Fruit fly (Drosophila melanogaster) whole organism, embryonic: Measurements from ENCODE around the gene CG16959.

Experiments used
- Ada2b ChIP-seq: fragments of 200-800 bp; sonication (Bioruptor generic); IDR thresholded peaks from 2 replicates; pipeline ENCODE4 v1.3.6; 2022; ENCODE audit warnings: missing biosample characterization, missing genetic modification characterization
- Antp ChIP-seq: fragments of 200-800 bp; sonication (Bioruptor generic); optimal IDR thresholded peaks from 3 replicates; lab custom pipeline; 2016; ENCODE audit warnings: missing biosample characterization, missing genetic modification characterization
- BtbVII ChIP-seq: fragments of 200-800 bp; sonication (Bioruptor generic); optimal IDR thresholded peaks from 3 replicates; lab custom pipeline; 2017; ENCODE audit warnings: missing biosample characterization, mild to moderate bottlenecking, missing genetic modification characterization
- CG10147 ChIP-seq: fragments of 200-800 bp; sonication (Bioruptor generic); optimal IDR thresholded peaks from 2 replicates; lab custom pipeline; 2019; ENCODE audit warnings: missing biosample characterization, mild to moderate bottlenecking, missing genetic modification characterization, moderate library complexity
- CG10565 ChIP-seq: fragments of 200-800 bp; sonication (Bioruptor generic); optimal IDR thresholded peaks from 3 replicates; lab custom pipeline; 2016; ENCODE audit warnings: missing biosample characterization, mild to moderate bottlenecking, missing genetic modification characterization
- CG12391 ChIP-seq: fragments of 200-800 bp; sonication (Bioruptor generic); optimal IDR thresholded peaks from 3 replicates; lab custom pipeline; 2018; ENCODE audit warnings: missing biosample characterization, mild to moderate bottlenecking, missing genetic modification characterization, moderate library complexity
- CG13894 ChIP-seq: fragments of 200-800 bp; sonication (Bioruptor generic); optimal IDR thresholded peaks from 3 replicates; lab custom pipeline; 2018; ENCODE audit warnings: missing biosample characterization, mild to moderate bottlenecking, missing genetic modification characterization, moderate library complexity
- CG14441 ChIP-seq: fragments of 200-800 bp; sonication (Bioruptor generic); IDR thresholded peaks from 2 replicates; pipeline ENCODE4 v1.3.6; 2022; ENCODE audit warnings: missing biosample characterization, missing genetic modification characterization
- CG14860 ChIP-seq: fragments of 200-800 bp; sonication (Bioruptor generic); IDR thresholded peaks from 3 replicates; pipeline ENCODE4 v1.3.6; 2022; ENCODE audit warnings: missing biosample characterization, missing genetic modification characterization; ENCODE audit not compliant: partially characterized antibody
- CG15601 ChIP-seq: fragments of 200-800 bp; sonication (Bioruptor generic); optimal IDR thresholded peaks from 3 replicates; lab custom pipeline; 2019; ENCODE audit warnings: missing biosample characterization, mild to moderate bottlenecking, missing genetic modification characterization, moderate library complexity
- CG16863 ChIP-seq: fragments of 200-800 bp; sonication (Bioruptor generic); optimal IDR thresholded peaks from 3 replicates; lab custom pipeline; 2016; ENCODE audit warnings: missing biosample characterization, missing genetic modification characterization
- CG17361 ChIP-seq: fragments of 200-800 bp; sonication (Bioruptor generic); IDR thresholded peaks from 3 replicates; pipeline ENCODE4 v1.3.6; 2022; ENCODE audit warnings: missing biosample characterization, missing genetic modification characterization
- CG17385 ChIP-seq: fragments of 200-800 bp; sonication (Bioruptor generic); optimal IDR thresholded peaks from 3 replicates; lab custom pipeline; 2018; ENCODE audit warnings: missing biosample characterization, mild to moderate bottlenecking, missing genetic modification characterization
- CG2678 ChIP-seq: fragments of 200-800 bp; sonication (Bioruptor generic); optimal IDR thresholded peaks from 3 replicates; lab custom pipeline; 2019; ENCODE audit warnings: missing biosample characterization, mild to moderate bottlenecking, missing genetic modification characterization, moderate library complexity
- CG2875 ChIP-seq: fragments of 200-800 bp; sonication (Bioruptor generic); optimal IDR thresholded peaks from 2 replicates; lab custom pipeline; 2017; ENCODE audit warnings: missing biosample characterization, mild to moderate bottlenecking, missing genetic modification characterization, missing genetic modification reagents
- CG3407 ChIP-seq: fragments of 200-800 bp; sonication (Bioruptor generic); optimal IDR thresholded peaks from 2 replicates; lab custom pipeline; 2018; ENCODE audit warnings: missing biosample characterization, mild to moderate bottlenecking, missing genetic modification characterization
- CG3726 ChIP-seq: fragments of 200-800 bp; sonication (Bioruptor generic); IDR thresholded peaks from 3 replicates; pipeline ENCODE4, ENCODE4 v1.3.6; 2022; ENCODE audit warnings: missing biosample characterization, missing genetic modification characterization
- CG4404 ChIP-seq: fragments of 200-800 bp; sonication (Bioruptor generic); IDR thresholded peaks from 2 replicates; pipeline ENCODE4 v1.3.6; 2022; ENCODE audit warnings: missing biosample characterization, missing genetic modification characterization
- CG4820 ChIP-seq: fragments of 200-800 bp; sonication (Bioruptor generic); optimal IDR thresholded peaks from 3 replicates; lab custom pipeline; 2016; ENCODE audit warnings: missing biosample characterization, missing genetic modification characterization
- CG8290 ChIP-seq, 3 experiments: fragments of 200-800 bp; sonication (Bioruptor generic); optimal IDR thresholded peaks; 2 replicates each; lab custom pipeline; 2016 to 2019; ENCODE audit warnings: missing biosample characterization in 3 of 3, missing genetic modification characterization in 3 of 3, mild to moderate bottlenecking in 2 of 3, moderate library complexity in 1 of 3
- CG9817 ChIP-seq: fragments of 200-800 bp; sonication (Bioruptor generic); optimal IDR thresholded peaks from 2 replicates; lab custom pipeline; 2018; ENCODE audit warnings: missing biosample characterization, mild to moderate bottlenecking, missing genetic modification characterization, moderate library complexity
- CoRest ChIP-seq: fragments of 200-800 bp; sonication (Bioruptor generic); optimal IDR thresholded peaks from 3 replicates; lab custom pipeline; 2018; ENCODE audit warnings: missing biosample characterization, mild to moderate bottlenecking, missing genetic modification characterization, moderate library complexity
- Doc3 ChIP-seq: fragments of 200-800 bp; sonication (Bioruptor generic); IDR thresholded peaks from 3 replicates; pipeline ENCODE4 v1.3.6; 2022; ENCODE audit warnings: missing biosample characterization, missing genetic modification characterization; ENCODE audit not compliant: partially characterized antibody
- Gsc ChIP-seq: fragments of 200-800 bp; sonication (Bioruptor generic); IDR thresholded peaks from 2 replicates; pipeline ENCODE4 v1.3.6; 2022; ENCODE audit warnings: missing biosample characterization, missing genetic modification characterization
- Hr39 ChIP-seq: fragments of >200 bp; optimal IDR thresholded peaks from 2 replicates; lab custom pipeline; 2017
- Hr51 ChIP-seq, 2 experiments: fragments of 200-800 bp; sonication (Bioruptor generic); optimal IDR thresholded peaks; 2 replicates in 1 of 2; 3 replicates in 1 of 2; lab custom pipeline; 2016 to 2018; ENCODE audit warnings: missing biosample characterization in 2 of 2, missing genetic modification characterization in 2 of 2, mild to moderate bottlenecking in 1 of 2, moderate library complexity in 1 of 2
- Lpt ChIP-seq: fragments of >200 bp; optimal IDR thresholded peaks from 2 replicates; lab custom pipeline; 2018; ENCODE audit warnings: missing biosample characterization, missing genetic modification characterization
- MBD-R2 ChIP-seq: fragments of 200-800 bp; sonication (Bioruptor generic); IDR thresholded peaks from 2 replicates; pipeline ENCODE4 v1.3.6; 2022; ENCODE audit warnings: missing biosample characterization, missing genetic modification characterization
- MTF-1 ChIP-seq: fragments of 200-800 bp; sonication (Bioruptor generic); optimal IDR thresholded peaks from 2 replicates; lab custom pipeline; 2018; ENCODE audit warnings: missing biosample characterization, mild to moderate bottlenecking, missing genetic modification characterization, borderline replicate concordance
- Med ChIP-seq: fragments of 200-800 bp; sonication (Bioruptor generic); peaks from one replicate; lab custom pipeline; 2016; ENCODE audit warnings: missing biosample characterization, missing genetic modification characterization, mild to moderate bottlenecking, inconsistent platforms, moderate library complexity
- Poxn ChIP-seq: fragments of 200-800 bp; sonication (Bioruptor generic); IDR thresholded peaks from 2 replicates; pipeline ENCODE4 v1.3.6; 2022; ENCODE audit warnings: missing biosample characterization, missing genetic modification characterization
- Ssrp ChIP-seq: fragments of 200-800 bp; sonication (Bioruptor generic); optimal IDR thresholded peaks from 2 replicates; lab custom pipeline; 2018; ENCODE audit warnings: missing biosample characterization, mild to moderate bottlenecking, missing genetic modification characterization, moderate library complexity
- Xrp1 ChIP-seq: fragments of 200-800 bp; sonication (Bioruptor generic); IDR thresholded peaks from 2 replicates; pipeline ENCODE4 v1.3.6; 2022; ENCODE audit warnings: missing biosample characterization, missing genetic modification characterization
- ab ChIP-seq: fragments of 200-800 bp; sonication (Bioruptor generic); optimal IDR thresholded peaks from 2 replicates; lab custom pipeline; 2016; ENCODE audit warnings: missing biosample characterization, missing genetic modification characterization
- aop ChIP-seq: fragments of 200-800 bp; sonication (Bioruptor generic); IDR thresholded peaks from 2 replicates; pipeline ENCODE4 v1.3.6; 2022; ENCODE audit warnings: missing biosample characterization, missing genetic modification characterization
- bbx ChIP-seq: fragments of 200-800 bp; sonication (Bioruptor generic); IDR thresholded peaks from 2 replicates; pipeline ENCODE4 v1.3.6; 2022; ENCODE audit warnings: missing biosample characterization, missing genetic modification characterization; ENCODE audit not compliant: partially characterized antibody
- caup ChIP-seq: fragments of 200-800 bp; sonication (Bioruptor generic); optimal IDR thresholded peaks from 3 replicates; lab custom pipeline; 2017; ENCODE audit warnings: missing biosample characterization, mild to moderate bottlenecking, missing genetic modification characterization, moderate library complexity; ENCODE audit not compliant: severe bottlenecking
- cg ChIP-seq: fragments of 200-800 bp; sonication (Bioruptor generic); optimal IDR thresholded peaks from 3 replicates; lab custom pipeline; 2019; ENCODE audit warnings: missing biosample characterization, mild to moderate bottlenecking, missing genetic modification characterization, moderate library complexity
- dan ChIP-seq: fragments of 200-800 bp; sonication (Bioruptor generic); IDR thresholded peaks from 2 replicates; pipeline ENCODE4 v1.3.6; 2022; ENCODE audit warnings: missing biosample characterization, missing genetic modification characterization
- dpn ChIP-seq, 2 experiments: fragments of 200-800 bp; sonication (Bioruptor generic); optimal IDR thresholded peaks; 3 replicates each; lab custom pipeline; 2016; ENCODE audit warnings: missing biosample characterization in 2 of 2, missing genetic modification characterization in 2 of 2
- ems ChIP-seq: fragments of 200-800 bp; sonication (Bioruptor generic); optimal IDR thresholded peaks from 3 replicates; lab custom pipeline; 2016; ENCODE audit warnings: missing biosample characterization, missing genetic modification characterization
- ewg ChIP-seq: fragments of 200-800 bp; sonication (Bioruptor generic); optimal IDR thresholded peaks from 3 replicates; lab custom pipeline; 2017; ENCODE audit warnings: mild to moderate bottlenecking, missing biosample characterization, missing genetic modification reagents, missing genetic modification characterization
- jing ChIP-seq: fragments of 200-800 bp; sonication (Bioruptor generic); optimal IDR thresholded peaks from 2 replicates; lab custom pipeline; 2018; ENCODE audit warnings: missing biosample characterization, mild to moderate bottlenecking, missing genetic modification characterization
- kay ChIP-seq: fragments of 200-800 bp; sonication (Bioruptor generic); optimal IDR thresholded peaks from 2 replicates; lab custom pipeline; 2016; ENCODE audit warnings: missing biosample characterization, missing genetic modification characterization
- nom ChIP-seq: fragments of 200-800 bp; sonication (Bioruptor generic); optimal IDR thresholded peaks from 2 replicates; lab custom pipeline; 2017; ENCODE audit warnings: missing biosample characterization, missing genetic modification characterization, mild to moderate bottlenecking, moderate library complexity, missing genetic modification reagents
- sob ChIP-seq: fragments of 200-800 bp; sonication (Bioruptor generic); IDR thresholded peaks from 2 replicates; pipeline ENCODE4 v1.3.6; 2022; ENCODE audit warnings: missing biosample characterization, missing genetic modification characterization
- tgo ChIP-seq: fragments of 200-800 bp; sonication (Bioruptor generic); IDR thresholded peaks from 3 replicates; pipeline ENCODE4 v1.3.6; 2022; ENCODE audit warnings: missing biosample characterization, missing genetic modification characterization
- unc-4 ChIP-seq: fragments of 200-800 bp; sonication (Bioruptor generic); IDR thresholded peaks from 2 replicates; pipeline ENCODE4 v1.3.6; 2022; ENCODE audit warnings: missing biosample characterization, missing genetic modification characterization; ENCODE audit not compliant: partially characterized antibody
- wor ChIP-seq: fragments of 200-800 bp; sonication (Bioruptor generic); IDR thresholded peaks from 2 replicates; pipeline ENCODE4 v1.3.6; 2022; ENCODE audit warnings: missing biosample characterization, missing genetic modification characterization

CG16959 gene

DNA sequence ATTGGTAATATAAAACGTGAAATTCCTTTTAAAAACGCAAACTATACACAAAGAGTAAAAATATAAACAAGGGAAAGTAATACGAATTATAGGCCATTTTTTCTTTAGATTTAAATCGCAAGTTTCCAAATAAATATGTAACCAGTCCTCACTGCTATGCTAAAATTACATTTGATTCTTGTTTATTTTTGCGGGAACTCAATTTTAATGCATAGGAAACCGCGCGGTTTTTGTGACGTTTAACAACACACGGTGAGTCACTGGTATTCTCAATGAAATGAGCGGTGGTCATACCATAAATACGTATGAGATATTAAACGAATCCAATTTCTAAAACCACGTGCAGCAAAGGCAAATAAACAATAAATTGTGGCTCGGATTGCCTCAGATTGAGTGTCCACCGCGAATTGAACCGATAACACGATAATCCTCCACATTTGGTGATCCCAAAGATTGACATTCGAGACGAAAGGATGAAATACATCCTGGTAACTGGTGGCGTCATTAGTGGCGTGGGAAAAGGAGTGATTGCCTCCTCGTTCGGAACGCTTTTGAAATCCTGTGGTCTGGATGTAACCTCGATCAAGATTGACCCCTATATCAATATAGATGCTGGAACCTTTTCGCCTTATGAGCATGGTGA, 27.1 kb downstream of the CG16959 start, which contains the start of gene Ctps (continued):
- TF ChIP-seq Gsc (no peak), dan (no peak), CG4820 (GFP tag; lab: Kevin White, UChicago) (no peak), MBD-R2 (GFP tag; lab: Robert Waterston, UW) (peak; percentile 50), bbx (no peak), CG10147 (GFP tag; lab: Kevin White, UChicago) (no peak), CG12391 (peak; percentile 41), CG8290 (GFP tag; optimal IDR thresholded peaks at IDR 0.05; lab: Kevin White, UChicago) (no peak), CG8290 (tag; optimal IDR thresholded peaks at IDR 0.05; lab: Kevin White, UChicago) (peak in 1 of 2 experiments; percentile 61), ab (GFP tag; lab: Kevin White, UChicago) (no peak), Doc3 (GFP tag; lab: Robert Waterston, UW) (no peak), Antp (GFP tag; lab: Kevin White, UChicago) (no peak), sob (GFP tag; lab: Robert Waterston, UW) (peak; percentile 40; the same call in 1 of the 2 replicates), CG3407 (GFP tag; lab: Kevin White, UChicago) (no peak), BtbVII (GFP tag; lab: Kevin White, UChicago) (no peak), CG3726 (GFP tag; lab: Robert Waterston, UW) (no peak), ewg (no peak), CG2875 (GFP tag; lab: Kevin White, UChicago) (no peak), CG10565 (GFP tag; lab: Kevin White, UChicago) (no peak), CG17361 (GFP tag; lab: Robert Waterston, UW) (no peak), unc-4 (peak; percentile 28; the same call in 1 of the 2 replicates), caup (GFP tag; lab: Kevin White, UChicago) (peak; percentile 5), Hr51 (GFP tag; optimal IDR thresholded peaks at IDR 0.05; lab: Kevin White, UChicago) (peak in 1 of 2 experiments; percentile 15), jing (no peak), kay (no peak), CG13894 (no peak), Med (GFP tag; lab: Kevin White, UChicago) (peak; percentile 91), Poxn (GFP tag; lab: Robert Waterston, UW) (no peak), dpn (GFP tag; optimal IDR thresholded peaks at IDR 0.05; lab: Kevin White, UChicago) (peak in 1 of 2 experiments; percentile 5), aop (no peak), CG15601 (tag; lab: Kevin White, UChicago) (no peak), CG4404 (GFP tag; lab: Robert Waterston, UW) (no peak), wor (GFP tag; lab: Robert Waterston, UW) (no peak), Lpt (GFP tag; lab: Kevin White, UChicago) (no peak), MTF-1 (GFP tag; lab: Kevin White, UChicago) (no peak), Xrp1 (GFP tag; lab: Robert Waterston, UW) (0 out of 2 replicates have a peak, but pooled peaks have one; percentile 12), Ada2b (GFP tag; lab: Robert Waterston, UW) (no peak), CG9817 (tag; lab: Kevin White, UChicago) (no peak), CG14441 (GFP tag; lab: Robert Waterston, UW) (no peak), tgo (GFP tag; lab: Robert Waterston, UW) (no peak), cg (GFP tag; lab: Kevin White, UChicago) (no peak), Hr39 (lab: Kevin White, UChicago) (no peak), CG14860 (no peak), ems (peak; percentile 11), nom (GFP tag; lab: Kevin White, UChicago) (no peak), CG16863 (GFP tag; lab: Kevin White, UChicago) (no peak), Ssrp (tag; lab: Kevin White, UChicago) (no peak), CG17385 (GFP tag; lab: Kevin White, UChicago) (no peak), CG2678 (no peak), CoRest (tag; lab: Kevin White, UChicago) (peak; percentile 4)
